Worm (Caenorhabditis elegans): ENCODE data around the gene rbx-1.

Gene rbx-1

DNA sequence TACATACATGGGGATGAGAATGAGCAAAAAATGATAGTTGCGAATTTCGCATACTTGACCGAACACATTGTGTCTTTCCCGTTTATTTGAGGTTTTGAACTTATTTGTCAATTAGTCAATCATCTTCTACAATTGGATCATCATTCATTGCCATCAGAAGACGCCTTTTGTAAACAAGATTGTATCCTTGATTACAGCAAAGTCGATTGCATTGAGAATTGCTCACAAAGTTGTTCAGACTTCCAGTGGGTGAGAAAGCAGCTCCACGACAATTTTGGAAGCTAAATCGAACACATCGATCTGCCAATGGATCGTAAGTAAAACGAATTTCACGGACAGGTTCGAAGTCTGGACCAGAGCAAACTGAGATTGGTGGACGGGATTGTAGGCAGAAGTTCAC lies 10.1 kb downstream of the rbx-1 start:
- no peak for TF ChIP-seq ztf-23 (GFP tag; IDR thresholded peaks at IDR 0.05)
- no peak for TF ChIP-seq T22C8.4 (GFP tag; IDR thresholded peaks at IDR 0.05)
- TF ChIP-seq ztf-29 (GFP tag; IDR thresholded peaks at IDR 0.05): no peak
- TF ChIP-seq klf-2 (GFP tag; conservative IDR thresholded peaks at IDR 0.05): no peak
- TF ChIP-seq tab-1 (GFP tag; IDR thresholded peaks at IDR 0.05): no peak
- TF ChIP-seq flt-1 (GFP tag; IDR thresholded peaks at IDR 0.05): no peak
- no peak for TF ChIP-seq ref-1 (GFP tag; conservative IDR thresholded peaks at IDR 0.05)

DNA sequence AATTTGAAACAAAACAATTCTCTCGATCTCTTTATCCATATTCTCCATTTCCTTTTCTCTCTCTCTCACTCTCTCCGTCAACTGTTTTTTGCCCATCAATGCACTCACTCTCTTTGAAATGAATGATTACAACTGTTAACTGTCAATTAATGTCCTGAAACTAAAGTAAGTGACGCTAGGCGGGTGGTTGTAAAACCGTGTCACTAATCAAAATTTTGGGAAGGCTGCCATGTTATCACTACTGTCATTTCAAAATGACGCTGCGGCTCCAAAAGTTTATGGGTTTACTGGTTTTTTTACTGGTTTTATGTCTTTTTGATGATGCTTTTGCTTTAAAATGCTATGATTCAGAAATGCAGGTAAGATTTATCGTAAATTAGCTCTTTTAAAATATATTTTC lies 11.2 kb downstream of the rbx-1 start, which contains the start of gene ZK287.9:
Gene ZK287.9, plus strand, starts transcription at position 192 of the 400 bp plus-strand sequence.
- TF ChIP-seq tab-1 (GFP tag; IDR thresholded peaks at IDR 0.05) (no peak), klf-2 (GFP tag; conservative IDR thresholded peaks at IDR 0.05) (no peak), ztf-29 (GFP tag; IDR thresholded peaks at IDR 0.05) (no peak), cog-1 (tag; optimal IDR thresholded peaks at IDR 0.05) (no peak), T22C8.4 (GFP tag; IDR thresholded peaks at IDR 0.05) (no peak)

DNA sequence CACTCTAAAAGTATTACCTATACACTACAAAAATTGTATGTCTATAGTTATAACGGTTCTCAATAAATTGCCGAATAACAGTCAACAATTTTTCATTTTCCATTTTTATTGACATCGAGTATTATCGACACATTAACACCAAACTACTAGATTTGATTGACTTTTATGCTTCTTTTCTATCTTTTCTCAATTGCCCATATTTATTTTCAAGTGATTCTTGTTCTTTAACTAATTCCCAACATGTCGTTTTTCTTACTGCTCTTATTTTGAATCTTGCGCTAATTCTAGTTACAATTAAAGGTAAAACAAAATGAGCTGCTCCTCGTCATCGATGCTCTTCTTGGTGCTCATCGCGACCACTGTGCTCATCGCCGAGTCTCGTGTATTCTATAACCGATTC lies 12.3 kb downstream of the rbx-1 start, which contains the start of gene cthd-1:
Gene cthd-1, plus strand, starts transcription at position 301 of the 400 bp plus-strand sequence.
- no peak for TF ChIP-seq T22C8.4 (GFP tag; IDR thresholded peaks at IDR 0.05)
- no peak for TF ChIP-seq flt-1 (GFP tag; IDR thresholded peaks at IDR 0.05)
- TF ChIP-seq klf-2 (GFP tag; conservative IDR thresholded peaks at IDR 0.05): no peak
- TF ChIP-seq ztf-29 (GFP tag; IDR thresholded peaks at IDR 0.05): no peak
- no peak for TF ChIP-seq med-1 (GFP tag; optimal IDR thresholded peaks at IDR 0.05; ENCODE audit: insufficient read depth)
- TF ChIP-seq ztf-23 (GFP tag; IDR thresholded peaks at IDR 0.05): no peak
- no peak for TF ChIP-seq ref-1 (GFP tag; conservative IDR thresholded peaks at IDR 0.05)
- TF ChIP-seq tab-1 (GFP tag; IDR thresholded peaks at IDR 0.05): no peak
- TF ChIP-seq cog-1 (tag; optimal IDR thresholded peaks at IDR 0.05): no peak

DNA sequence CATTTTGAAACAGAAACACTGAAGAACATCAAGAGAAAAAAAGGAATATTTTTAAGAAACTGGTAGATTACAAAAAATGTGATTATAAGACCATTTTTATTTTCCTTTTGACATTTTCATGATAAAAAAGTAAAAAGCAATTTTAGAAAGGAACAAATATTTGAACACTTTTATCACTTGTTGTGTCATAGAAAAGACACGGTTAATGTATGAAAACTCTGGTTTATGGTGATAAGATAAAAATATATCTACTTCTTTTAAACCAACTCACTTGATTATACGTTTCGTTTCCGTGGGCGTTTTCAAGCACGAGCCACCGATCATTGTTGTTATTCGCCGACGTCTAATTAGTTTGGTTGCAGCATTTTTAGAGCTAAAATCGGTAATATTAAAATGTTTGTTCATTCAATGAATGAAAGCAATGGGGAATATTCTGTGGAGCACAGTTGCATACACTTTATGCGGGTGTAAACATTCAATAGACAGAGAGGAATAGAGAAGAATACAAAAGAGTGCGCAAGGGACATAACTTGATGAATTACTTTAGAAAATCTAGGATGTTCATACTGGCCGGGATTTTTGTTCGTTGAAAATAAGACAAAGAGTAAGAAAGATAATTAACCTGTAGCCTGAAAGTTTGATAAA lies 17.0 kb downstream of the rbx-1 start, which contains the start of gene sulp-8:
Gene sulp-8, minus strand, starts transcription at position 469 of the 645 bp plus-strand sequence.
- TF ChIP-seq flt-1 (GFP tag; IDR thresholded peaks at IDR 0.05) (no peak), ref-1 (GFP tag; conservative IDR thresholded peaks at IDR 0.05) (no peak), klf-2 (GFP tag; conservative IDR thresholded peaks at IDR 0.05) (no peak), ztf-29 (GFP tag; IDR thresholded peaks at IDR 0.05) (no peak)

DNA sequence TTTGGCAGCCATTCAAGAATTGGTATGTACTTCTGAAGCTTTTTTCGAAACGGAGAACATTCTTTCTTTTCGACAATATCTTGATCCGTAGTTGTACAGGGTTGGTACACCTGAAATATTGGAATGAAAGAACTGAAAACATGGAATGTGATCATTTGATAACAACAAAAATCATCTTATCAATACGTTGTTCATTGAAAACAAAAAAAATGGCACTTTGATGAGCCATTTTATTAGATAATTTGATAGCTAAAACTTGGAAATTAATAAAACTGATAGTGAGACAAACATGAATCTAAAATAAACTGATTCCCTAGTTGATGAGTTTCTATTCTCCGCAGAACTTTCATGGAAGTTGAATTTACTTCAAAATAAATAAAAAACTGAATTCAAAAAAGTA lies 17.8 kb downstream of the rbx-1 start:
- TF ChIP-seq tab-1 (GFP tag; IDR thresholded peaks at IDR 0.05) (no peak), T22C8.4 (GFP tag; IDR thresholded peaks at IDR 0.05) (no peak), med-1 (GFP tag; optimal IDR thresholded peaks at IDR 0.05; ENCODE audit: insufficient read depth) (no peak), klf-2 (GFP tag; conservative IDR thresholded peaks at IDR 0.05) (no peak), ztf-29 (GFP tag; IDR thresholded peaks at IDR 0.05) (no peak), flt-1 (GFP tag; IDR thresholded peaks at IDR 0.05) (no peak), ref-1 (GFP tag; conservative IDR thresholded peaks at IDR 0.05) (no peak), ztf-23 (GFP tag; IDR thresholded peaks at IDR 0.05) (no peak), cog-1 (tag; optimal IDR thresholded peaks at IDR 0.05) (no peak)

DNA sequence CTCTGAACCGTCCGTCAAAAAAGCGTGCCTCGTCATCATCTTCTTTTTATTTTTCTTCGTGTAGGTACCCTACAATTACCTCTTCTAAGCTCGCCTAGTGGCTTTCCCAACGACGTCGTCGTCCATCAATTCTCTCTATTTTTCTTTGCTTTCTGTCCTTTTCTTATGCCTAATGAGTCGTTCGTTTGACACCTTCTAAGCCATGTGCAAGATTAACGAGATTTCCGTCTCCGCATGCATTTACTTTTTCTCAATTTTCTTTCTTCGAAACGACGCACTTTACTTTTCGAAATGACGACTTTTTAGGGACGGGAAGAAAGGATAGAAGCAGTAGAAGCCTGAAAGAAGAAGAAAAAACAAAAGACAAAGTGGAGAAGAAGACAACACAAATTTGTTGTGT lies 23.9 kb downstream of the rbx-1 start, which contains the start of gene ZK287.1:
Gene ZK287.1, plus strand, starts transcription at position 301 of the 400 bp plus-strand sequence.
- TF ChIP-seq flt-1 (GFP tag; IDR thresholded peaks at IDR 0.05): no peak
- no peak for TF ChIP-seq klf-2 (GFP tag; conservative IDR thresholded peaks at IDR 0.05)
- no peak for TF ChIP-seq T22C8.4 (GFP tag; IDR thresholded peaks at IDR 0.05)
- no peak for TF ChIP-seq cog-1 (tag; optimal IDR thresholded peaks at IDR 0.05)
- no peak for TF ChIP-seq ztf-23 (GFP tag; IDR thresholded peaks at IDR 0.05)
- TF ChIP-seq tab-1 (GFP tag; IDR thresholded peaks at IDR 0.05): no peak
- TF ChIP-seq ztf-29 (GFP tag; IDR thresholded peaks at IDR 0.05): no peak
- no peak for TF ChIP-seq med-1 (GFP tag; optimal IDR thresholded peaks at IDR 0.05; ENCODE audit: insufficient read depth)
- TF ChIP-seq ref-1 (GFP tag; conservative IDR thresholded peaks at IDR 0.05): no peak

DNA sequence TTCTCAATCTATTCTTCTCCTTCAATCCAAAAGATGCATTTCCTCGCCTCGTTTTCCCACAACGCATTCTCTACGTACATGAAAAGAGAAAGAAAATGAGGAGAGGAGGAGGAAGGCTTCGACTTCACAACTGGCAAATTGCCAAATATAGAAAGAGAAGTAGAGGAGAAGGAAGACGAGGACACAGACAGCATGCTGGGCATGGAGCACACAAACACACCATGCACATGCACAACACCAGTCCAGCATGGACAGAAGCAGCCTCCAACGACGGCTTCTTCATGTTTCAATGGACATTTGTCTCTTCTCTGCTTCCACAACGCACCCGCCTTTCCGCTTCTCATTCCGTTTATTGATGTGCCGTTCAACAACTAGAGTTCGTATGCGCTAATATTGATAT lies 25.7 kb downstream of the rbx-1 start:
- TF ChIP-seq klf-2 (GFP tag; conservative IDR thresholded peaks at IDR 0.05) (no peak), ref-1 (GFP tag; conservative IDR thresholded peaks at IDR 0.05) (no peak), T22C8.4 (GFP tag; IDR thresholded peaks at IDR 0.05) (no peak), ztf-23 (GFP tag; IDR thresholded peaks at IDR 0.05) (no peak)

DNA sequence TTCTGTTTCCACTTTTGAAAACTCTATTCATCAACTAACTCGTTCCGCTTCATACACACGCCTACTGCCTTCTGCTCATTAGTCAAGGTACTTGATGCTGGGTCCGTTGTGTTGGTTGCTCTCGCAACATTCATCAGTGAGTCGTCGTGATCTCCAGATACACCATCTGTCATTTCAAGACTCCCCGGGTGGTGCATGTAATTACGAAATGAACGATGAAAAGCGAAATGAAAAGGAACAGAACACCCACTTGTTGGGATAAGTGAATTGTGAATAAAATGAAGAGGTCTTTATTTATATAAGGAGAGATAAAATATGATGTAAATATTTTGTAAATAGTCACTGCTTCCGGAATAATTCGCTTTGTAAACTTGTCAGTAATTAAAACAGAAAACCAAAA lies 26.4 kb downstream of the rbx-1 start:
- TF ChIP-seq cog-1 (tag; optimal IDR thresholded peaks at IDR 0.05) (no peak), med-1 (GFP tag; optimal IDR thresholded peaks at IDR 0.05; ENCODE audit: insufficient read depth) (no peak), klf-2 (GFP tag; conservative IDR thresholded peaks at IDR 0.05) (no peak), ref-1 (GFP tag; conservative IDR thresholded peaks at IDR 0.05) (no peak), flt-1 (GFP tag; IDR thresholded peaks at IDR 0.05) (no peak), ztf-29 (GFP tag; IDR thresholded peaks at IDR 0.05) (no peak), T22C8.4 (GFP tag; IDR thresholded peaks at IDR 0.05) (no peak)

DNA sequence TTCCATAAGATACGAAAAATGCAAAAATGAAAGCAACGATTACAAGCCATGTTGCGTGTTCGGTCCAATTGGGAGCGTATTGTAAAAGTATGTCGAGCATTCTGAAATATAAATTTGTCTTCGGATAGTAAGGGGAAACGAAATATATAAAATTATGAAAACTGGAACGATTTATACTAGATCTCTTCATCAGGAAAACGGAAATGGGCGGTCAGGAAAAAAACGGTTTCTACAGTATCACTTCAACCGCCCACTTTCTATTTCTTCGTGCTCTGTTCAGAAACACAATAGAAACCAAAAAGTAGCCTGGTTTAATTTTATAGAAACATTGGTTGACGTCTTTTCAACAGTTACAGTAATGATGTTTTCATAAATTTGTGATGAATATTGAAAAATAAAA lies 28.8 kb downstream of the rbx-1 start, which contains the start of gene pitr-4:
Gene pitr-4, minus strand, starts transcription at position 101 of the 400 bp plus-strand sequence.
- no peak for TF ChIP-seq ref-1 (GFP tag; conservative IDR thresholded peaks at IDR 0.05)

DNA sequence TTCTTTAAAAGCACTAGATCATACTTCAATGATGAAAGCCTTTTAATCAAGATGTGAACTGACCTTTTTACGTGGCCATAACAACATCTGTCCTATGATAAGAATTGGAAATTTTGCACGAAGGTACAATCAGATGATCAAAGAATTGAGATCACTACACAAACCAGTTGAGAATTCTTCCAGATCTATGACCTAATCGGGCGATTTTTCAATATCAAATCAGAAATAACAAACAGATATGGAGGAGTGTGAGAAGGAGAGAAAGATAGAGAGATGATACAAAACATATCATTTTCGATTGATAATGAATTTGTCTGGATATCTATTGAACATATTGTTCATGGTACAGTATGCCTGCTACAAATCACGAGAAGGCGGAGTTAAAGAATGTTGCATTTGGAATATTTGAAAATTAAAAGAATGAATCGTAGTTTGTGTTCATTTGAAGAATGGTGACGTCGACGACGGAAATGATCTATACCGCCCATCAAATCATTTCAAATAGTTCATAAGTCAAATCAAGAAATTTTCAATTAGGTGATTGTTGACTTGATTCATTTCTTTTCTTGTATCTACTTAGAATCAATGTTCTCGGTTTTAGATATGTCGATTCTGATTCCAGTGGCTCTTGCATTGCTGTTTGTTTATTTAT lies 36.0 kb downstream of the rbx-1 start, which contains the start of gene cyp-29A4:
Gene cyp-29A4, plus strand, starts transcription at position 602 of the 652 bp plus-strand sequence.
- TF ChIP-seq ref-1 (GFP tag; conservative IDR thresholded peaks at IDR 0.05): no peak
- no peak for TF ChIP-seq klf-2 (GFP tag; conservative IDR thresholded peaks at IDR 0.05)
- no peak for TF ChIP-seq flt-1 (GFP tag; IDR thresholded peaks at IDR 0.05)
- no peak for TF ChIP-seq med-1 (GFP tag; optimal IDR thresholded peaks at IDR 0.05; ENCODE audit: insufficient read depth)
- no peak for TF ChIP-seq T22C8.4 (GFP tag; IDR thresholded peaks at IDR 0.05)
- TF ChIP-seq ztf-29 (GFP tag; IDR thresholded peaks at IDR 0.05): no peak
- TF ChIP-seq ztf-23 (GFP tag; IDR thresholded peaks at IDR 0.05): no peak
- no peak for TF ChIP-seq tab-1 (GFP tag; IDR thresholded peaks at IDR 0.05)
- TF ChIP-seq cog-1 (tag; optimal IDR thresholded peaks at IDR 0.05): no peak

Measured in whole organism, midembryonic.